Worm (Caenorhabditis elegans) whole organism, L2 larva: ENCODE results near the gene C34C12.1.

Experiments
- C34F6.9 ChIP-seq: fragments of 150-350 bp; optimal IDR thresholded peaks from 2 replicates; lab custom pipeline; 2014; ENCODE audit warnings: missing biosample characterization, missing genetic modification characterization
- F13H6.1 ChIP-seq: sonication (generic microtip); optimal IDR thresholded peaks from 2 replicates; lab custom pipeline; 2016; ENCODE audit warnings: missing genetic modification characterization, missing compliant biosample characterization
- R02D3.7 ChIP-seq: fragments of 150-350 bp; optimal IDR thresholded peaks from 2 replicates; lab custom pipeline; 2014; ENCODE audit warnings: missing biosample characterization, missing genetic modification characterization
- Y55F3AM.14 ChIP-seq: fragments of 200-800 bp; sonication (Bioruptor generic); optimal IDR thresholded peaks from 2 replicates; lab custom pipeline; 2018; ENCODE audit warnings: mild to moderate bottlenecking, missing genetic modification characterization, missing compliant biosample characterization
- ZK546.5 ChIP-seq: sonication (generic microtip); optimal IDR thresholded peaks from 2 replicates; lab custom pipeline; 2017; ENCODE audit warnings: missing biosample characterization, missing genetic modification characterization
- alr-1 ChIP-seq: fragments of 150-350 bp; optimal IDR thresholded peaks from 2 replicates; lab custom pipeline; 2014; ENCODE audit warnings: missing biosample characterization, missing genetic modification characterization
- aly-2 ChIP-seq: fragments of 150-350 bp; optimal IDR thresholded peaks from 2 replicates; lab custom pipeline; 2014; ENCODE audit warnings: missing biosample characterization, missing genetic modification characterization
- ceh-82 ChIP-seq: fragments of 150-350 bp; optimal IDR thresholded peaks from 2 replicates; lab custom pipeline; 2014; ENCODE audit warnings: missing biosample characterization, missing genetic modification characterization
- crh-2 ChIP-seq: sonication (generic microtip); optimal IDR thresholded peaks from 2 replicates; lab custom pipeline; 2017; ENCODE audit warnings: missing biosample characterization, missing genetic modification characterization
- dmd-4 ChIP-seq: sonication (generic microtip); optimal IDR thresholded peaks from 2 replicates; lab custom pipeline; 2017; ENCODE audit warnings: missing biosample characterization, missing genetic modification characterization
- elt-1 ChIP-seq: fragments of 150-350 bp; optimal IDR thresholded peaks from 2 replicates; lab custom pipeline; 2014; ENCODE audit warnings: missing biosample characterization, missing genetic modification characterization
- fos-1 ChIP-seq: fragments of 150-350 bp; optimal IDR thresholded peaks from 2 replicates; lab custom pipeline; 2014; ENCODE audit warnings: missing biosample characterization, missing genetic modification characterization
- gmeb-1 ChIP-seq: fragments of 150-350 bp; optimal IDR thresholded peaks from 2 replicates; lab custom pipeline; 2014; ENCODE audit warnings: missing biosample characterization, missing genetic modification characterization
- lin-13 ChIP-seq: fragments of 150-350 bp; optimal IDR thresholded peaks from 2 replicates; lab custom pipeline; 2014; ENCODE audit warnings: missing biosample characterization, missing genetic modification reagents, missing genetic modification characterization
- lsy-2 ChIP-seq, 2 experiments: fragments of 150-350 bp in 1 of 2; sonication (generic microtip) in 1 of 2; optimal IDR thresholded peaks; 2 replicates each; lab custom pipeline; 2014 to 2017; ENCODE audit warnings: missing biosample characterization in 2 of 2, missing genetic modification characterization in 2 of 2
- mab-5 ChIP-seq: fragments of 150-350 bp; optimal IDR thresholded peaks from 2 replicates; lab custom pipeline; 2014; ENCODE audit warnings: missing biosample characterization, missing genetic modification characterization
- mbf-1 ChIP-seq: sonication (generic microtip); optimal IDR thresholded peaks from 2 replicates; lab custom pipeline; 2017; ENCODE audit warnings: missing biosample characterization, missing genetic modification characterization
- mdl-1 ChIP-seq, 2 experiments: fragments of 150-350 bp in 1 of 2; sonication (generic microtip) in 1 of 2; optimal IDR thresholded peaks; 2 replicates each; lab custom pipeline; 2017; ENCODE audit warnings: missing biosample characterization in 2 of 2, missing genetic modification characterization in 2 of 2
- nhr-10 ChIP-seq: sonication (generic microtip); optimal IDR thresholded peaks from 2 replicates; lab custom pipeline; 2017; ENCODE audit warnings: missing biosample characterization, missing genetic modification characterization
- nhr-11 ChIP-seq: fragments of 150-350 bp; optimal IDR thresholded peaks from 2 replicates; lab custom pipeline; 2014; ENCODE audit warnings: missing biosample characterization, missing genetic modification characterization
- nhr-12 ChIP-seq: fragments of 150-350 bp; optimal IDR thresholded peaks from 2 replicates; lab custom pipeline; 2014; ENCODE audit warnings: missing biosample characterization, missing genetic modification characterization
- nhr-129 ChIP-seq: fragments of 150-350 bp; optimal IDR thresholded peaks from 2 replicates; lab custom pipeline; 2014; ENCODE audit warnings: missing biosample characterization, missing genetic modification characterization
- nhr-21 ChIP-seq: fragments of 150-350 bp; optimal IDR thresholded peaks from 2 replicates; lab custom pipeline; 2014; ENCODE audit warnings: missing biosample characterization, missing genetic modification characterization
- nhr-237 ChIP-seq: fragments of 150-350 bp; optimal IDR thresholded peaks from 2 replicates; lab custom pipeline; 2014; ENCODE audit warnings: missing biosample characterization, missing genetic modification characterization
- nhr-25 ChIP-seq: fragments of 150-350 bp; sonication (generic microtip); optimal IDR thresholded peaks from 3 replicates; lab custom pipeline; 2014; ENCODE audit warnings: missing biosample characterization, missing genetic modification characterization
- nhr-6 ChIP-seq: fragments of 150-350 bp; optimal IDR thresholded peaks from 2 replicates; lab custom pipeline; 2014; ENCODE audit warnings: missing biosample characterization, missing genetic modification characterization
- nhr-77 ChIP-seq: fragments of 150-350 bp; optimal IDR thresholded peaks from 2 replicates; lab custom pipeline; 2014; ENCODE audit warnings: missing biosample characterization, missing genetic modification characterization
- peb-1 ChIP-seq: fragments of 150-350 bp; optimal IDR thresholded peaks from 2 replicates; lab custom pipeline; 2014; ENCODE audit warnings: missing biosample characterization, missing genetic modification characterization
- skn-1 ChIP-seq: sonication (generic microtip); optimal IDR thresholded peaks from 2 replicates; lab custom pipeline; 2017; ENCODE audit warnings: missing biosample characterization, missing genetic modification characterization
- sma-3 ChIP-seq: sonication (generic microtip); optimal IDR thresholded peaks from 2 replicates; lab custom pipeline; 2016; ENCODE audit warnings: missing genetic modification reagents, missing genetic modification characterization, missing compliant biosample characterization
- snpc-4 ChIP-seq: fragments of 150-350 bp; optimal IDR thresholded peaks from 2 replicates; lab custom pipeline; 2014; ENCODE audit warnings: missing biosample characterization, missing genetic modification characterization
- unc-39 ChIP-seq: fragments of 150-350 bp; optimal IDR thresholded peaks from 2 replicates; lab custom pipeline; 2014; ENCODE audit warnings: missing biosample characterization, missing genetic modification characterization
- unc-55 ChIP-seq: fragments of 150-350 bp; sonication (generic microtip); optimal IDR thresholded peaks from 3 replicates; lab custom pipeline; 2014; ENCODE audit warnings: missing biosample characterization, missing genetic modification reagents, missing genetic modification characterization
- unc-62 ChIP-seq: fragments of 150-350 bp; optimal IDR thresholded peaks from 2 replicates; lab custom pipeline; 2014; ENCODE audit warnings: missing biosample characterization, missing genetic modification reagents, missing genetic modification characterization
- zag-1 ChIP-seq: fragments of 150-350 bp; optimal IDR thresholded peaks from 2 replicates; lab custom pipeline; 2014; ENCODE audit warnings: missing biosample characterization, missing genetic modification characterization

The C34C12.1 gene

ce11 chrIII:3487133-3487532 is 33.0 kb downstream of the C34C12.1 start:
- no peak for TF ChIP-seq peb-1
- TF ChIP-seq C34F6.9 (tag; lab: Kevin White, UChicago), result no peak
- no peak for TF ChIP-seq nhr-237 (tag; lab: Kevin White, UChicago)
- no peak for TF ChIP-seq snpc-4 (tag; lab: Kevin White, UChicago)
- no peak for TF ChIP-seq unc-62 (GFP tag; lab: Kevin White, UChicago)
- no peak for TF ChIP-seq alr-1 (tag; lab: Kevin White, UChicago)
- no peak for TF ChIP-seq lsy-2 (tag; optimal IDR thresholded peaks at IDR 0.05; lab: Kevin White, UChicago)
- no peak for TF ChIP-seq unc-55
- TF ChIP-seq, all 48 proteins: peak for 0

ce11 chrIII:3488224-3488623 is 34.1 kb downstream of the C34C12.1 start, which contains the start of gene C34C12.7:
C34C12.7 (minus strand) TSS chrIII:3488341.
- TF ChIP-seq unc-39 (tag; lab: Kevin White, UChicago), result no peak
- TF ChIP-seq skn-1 (tag; lab: Kevin White, UChicago), result no peak
- TF ChIP-seq nhr-6 (tag; lab: Kevin White, UChicago), result no peak
- TF ChIP-seq lsy-2 (tag; optimal IDR thresholded peaks at IDR 0.05; lab: Kevin White, UChicago), result no peak
- TF ChIP-seq F13H6.1, result no peak
- TF ChIP-seq R02D3.7 (tag; lab: Kevin White, UChicago), result no peak
- no peak for TF ChIP-seq sma-3 (GFP tag; lab: Kevin White, UChicago)
- no peak for TF ChIP-seq nhr-25 (tag; lab: Kevin White, UChicago)
- TF ChIP-seq nhr-10, result no peak
- no peak for TF ChIP-seq nhr-12 (tag; lab: Kevin White, UChicago)
- TF ChIP-seq fos-1, result no peak
- TF ChIP-seq gmeb-1, result no peak
- no peak for TF ChIP-seq crh-2
- no peak for TF ChIP-seq lin-13
- TF ChIP-seq mab-5 (tag; lab: Kevin White, UChicago), result no peak
- no peak for TF ChIP-seq nhr-77 (tag; lab: Kevin White, UChicago)
- no peak for TF ChIP-seq mbf-1 (tag; lab: Kevin White, UChicago)
- TF ChIP-seq mdl-1 (tag; optimal IDR thresholded peaks at IDR 0.05; lab: Kevin White, UChicago), result no peak
- TF ChIP-seq Y55F3AM.14 (GFP tag; lab: Kevin White, UChicago), result no peak
- TF ChIP-seq C34F6.9 (tag; lab: Kevin White, UChicago), result no peak

- no peak for TF ChIP-seq nhr-11
- TF ChIP-seq aly-2 (tag; lab: Kevin White, UChicago), result no peak
- TF ChIP-seq nhr-129 (tag; lab: Kevin White, UChicago), result no peak
- TF ChIP-seq lsy-2 (tag; optimal IDR thresholded peaks at IDR 0.05; lab: Kevin White, UChicago), result no peak
- no peak for TF ChIP-seq mbf-1 (tag; lab: Kevin White, UChicago)
- no peak for TF ChIP-seq mab-5 (tag; lab: Kevin White, UChicago)
- TF ChIP-seq mdl-1 (tag; optimal IDR thresholded peaks at IDR 0.05; lab: Kevin White, UChicago), result no peak
- no peak for TF ChIP-seq nhr-10
These were observed 39.0 kb downstream of the C34C12.1 start, which contains the start of gene gly-14 for ce11 chrIII:3493138-3493537. gly-14 (minus strand) TSS chrIII:3493238.

DNA sequence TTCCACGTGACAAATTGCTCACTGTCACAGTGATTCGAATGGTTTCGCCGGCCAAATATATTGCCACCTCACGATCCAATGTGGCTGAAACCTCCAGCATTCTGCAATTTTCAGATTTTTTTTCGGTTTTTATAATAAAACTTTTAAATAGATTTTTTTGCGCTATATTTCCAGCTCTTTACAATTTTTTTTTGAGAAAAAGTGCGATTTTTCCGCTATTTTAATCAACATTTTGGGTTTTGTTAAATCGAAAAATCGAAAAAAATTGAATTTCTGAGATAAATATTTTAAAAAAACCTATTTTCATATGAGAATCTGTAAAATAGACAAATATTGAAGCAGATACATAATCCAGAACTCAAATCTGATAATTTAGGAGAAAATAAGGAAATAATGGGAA is 44.8 kb downstream of the C34C12.1 start, which contains the start of gene M01F1.9:
Gene M01F1.9, minus strand, starts transcription at position 101 of the 400 bp plus-strand sequence.
- TF ChIP-seq nhr-12 (tag; lab: Kevin White, UChicago) (no peak), ceh-82 (tag; lab: Kevin White, UChicago) (no peak), peb-1 (no peak), elt-1 (tag; lab: Kevin White, UChicago) (no peak), nhr-6 (tag; lab: Kevin White, UChicago) (no peak), sma-3 (GFP tag; lab: Kevin White, UChicago) (no peak), dmd-4 (tag; lab: Kevin White, UChicago) (no peak), Y55F3AM.14 (GFP tag; lab: Kevin White, UChicago) (no peak), nhr-21 (tag; lab: Kevin White, UChicago) (no peak), zag-1 (no peak), ZK546.5 (tag; lab: Kevin White, UChicago) (no peak), nhr-10 (no peak), unc-55 (no peak), lin-13 (no peak)
- TF ChIP-seq, all 48 proteins: peak for 0

ce11 chrIII:3499850-3500249 is 45.7 kb downstream of the C34C12.1 start:
- TF ChIP-seq sma-3 (GFP tag; lab: Kevin White, UChicago), result peak; percentile 5
- TF ChIP-seq unc-39 (tag; lab: Kevin White, UChicago), result no peak
- no peak for TF ChIP-seq peb-1
- peak; percentile 57 for TF ChIP-seq unc-55
- peak; percentile 16 for TF ChIP-seq F13H6.1
- no peak for TF ChIP-seq mbf-1 (tag; lab: Kevin White, UChicago)
